Fruit fly (Drosophila melanogaster): ENCODE data around the gene Toll-9.

DNA sequence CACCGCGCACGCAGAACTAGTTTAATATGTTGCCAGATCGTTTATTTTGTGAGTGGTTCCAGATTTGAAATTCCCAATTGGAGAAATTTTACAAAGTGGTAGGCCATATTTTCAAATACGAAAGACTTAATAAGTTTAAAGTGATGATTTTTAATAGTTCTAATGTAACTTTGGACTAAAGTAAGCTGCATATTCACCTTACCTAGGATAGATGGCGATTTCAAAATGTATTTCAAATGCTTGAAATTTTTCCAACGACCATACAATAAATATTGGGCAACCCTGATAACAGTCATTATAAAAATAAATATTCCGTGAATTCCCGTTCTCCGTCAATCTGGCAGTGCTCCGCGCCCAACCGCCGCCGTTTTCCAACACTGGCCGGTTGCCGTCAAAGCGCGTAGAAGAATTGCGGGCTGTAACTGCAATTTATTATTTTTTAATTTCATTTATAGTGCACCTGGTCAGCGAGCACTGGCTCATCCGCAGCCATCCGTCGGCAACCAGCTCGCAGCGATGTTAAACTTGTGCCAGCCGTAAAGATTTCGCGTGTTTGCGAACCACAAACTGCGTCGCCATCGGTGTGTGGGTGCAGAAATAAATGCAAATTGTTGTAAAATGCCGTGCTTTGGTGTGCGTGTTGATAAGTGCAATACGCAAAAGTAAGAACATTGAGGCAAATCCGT, 9.5 kb upstream of the Toll-9 start, which contains the start of the genes Ide and RhoBTB:
- TF ChIP-seq Sin3A (optimal IDR thresholded peaks at IDR 0.05) = no peak
- no peak for TF ChIP-seq insv (optimal IDR thresholded peaks at IDR 0.05)
- TF ChIP-seq h (optimal IDR thresholded peaks at IDR 0.05) = no peak

All from Kc167 (cell line).